Worm (Caenorhabditis elegans) whole organism, L4 larva: ENCODE results near the gene D1053.4.
A peak's percentile ranks its signal among the peaks of the same experiment; 100 is the strongest.

Experiments
- F44E2.7 ChIP-seq: fragments of 200-800 bp; sonication (Bioruptor generic); IDR thresholded peaks from 2 replicates; pipeline ENCODE4 v2.1.2; 2022; ENCODE audit warnings: missing genetic modification characterization, missing compliant biosample characterization
- R02D3.7 ChIP-seq: fragments of 150-350 bp; sonication (generic microtip); optimal IDR thresholded peaks from 3 replicates; lab custom pipeline; 2014; ENCODE audit warnings: missing biosample characterization, missing genetic modification characterization
- T20F7.1 ChIP-seq: fragments of 200-800 bp; sonication (Bioruptor generic); optimal IDR thresholded peaks from 2 replicates; lab custom pipeline; 2018; ENCODE audit warnings: mild to moderate bottlenecking, missing genetic modification characterization, missing compliant biosample characterization
- Y48G9A.11 ChIP-seq: fragments of 200-800 bp; sonication (Bioruptor generic); IDR thresholded peaks from 2 replicates; pipeline ENCODE4 v1.3.6; 2022; ENCODE audit warnings: missing genetic modification reagents, missing genetic modification characterization, missing compliant biosample characterization
- Y5F2A.4 ChIP-seq: fragments of 200-800 bp; sonication (Bioruptor generic); optimal IDR thresholded peaks from 2 replicates; lab custom pipeline; 2018; ENCODE audit warnings: mild to moderate bottlenecking, missing genetic modification characterization, missing compliant biosample characterization
- ZK546.5 ChIP-seq, 2 experiments: sonication (generic microtip); optimal IDR thresholded peaks; 2 replicates each; lab custom pipeline; 2017; ENCODE audit warnings: missing biosample characterization in 2 of 2, missing genetic modification characterization in 2 of 2
- aha-1 ChIP-seq: fragments of 150-350 bp; peaks from one replicate; lab custom pipeline; 2014; ENCODE audit warnings: missing biosample characterization, missing genetic modification characterization
- ceh-20 ChIP-seq: fragments of 200-800 bp; sonication (Bioruptor generic); IDR thresholded peaks from 2 replicates; pipeline ENCODE4 v1.3.6; 2022; ENCODE audit warnings: missing genetic modification reagents, missing genetic modification characterization, missing compliant biosample characterization
- ctbp-1 ChIP-seq: fragments of 200-800 bp; sonication (Bioruptor generic); IDR thresholded peaks from 2 replicates; pipeline ENCODE4 v1.3.6; 2022; ENCODE audit warnings: missing genetic modification reagents, missing genetic modification characterization, missing compliant biosample characterization
- daf-12 ChIP-seq: fragments of 150-350 bp; optimal IDR thresholded peaks from 2 replicates; lab custom pipeline; 2014; ENCODE audit warnings: missing biosample characterization, missing genetic modification reagents, missing genetic modification characterization
- daf-19 ChIP-seq: fragments of 200-800 bp; sonication (Bioruptor generic); conservative IDR thresholded peaks from 2 replicates; pipeline ENCODE4 v1.3.6; 2022; ENCODE audit warnings: missing genetic modification characterization, missing compliant biosample characterization
- daf-8 ChIP-seq: fragments of 200-800 bp; sonication (Bioruptor generic); IDR thresholded peaks from 2 replicates; pipeline ENCODE4 v1.3.6; 2022; ENCODE audit warnings: missing genetic modification characterization, missing compliant biosample characterization
- dpl-1 ChIP-seq: fragments of 150-350 bp; optimal IDR thresholded peaks from 2 replicates; lab custom pipeline; 2014; ENCODE audit warnings: missing biosample characterization, missing genetic modification reagents, missing genetic modification characterization
- duxl-1 ChIP-seq: sonication (generic microtip); optimal IDR thresholded peaks from 2 replicates; lab custom pipeline; 2016; ENCODE audit warnings: mild to moderate bottlenecking, missing genetic modification characterization, moderate library complexity, missing compliant biosample characterization; ENCODE audit not compliant: poor library complexity
- dve-1 ChIP-seq: sonication (generic microtip); optimal IDR thresholded peaks from 2 replicates; lab custom pipeline; 2017; ENCODE audit warnings: antibody characterized with exemption, mild to moderate bottlenecking, missing genetic modification characterization, missing compliant biosample characterization; ENCODE audit not compliant: insufficient read depth
- egl-43 ChIP-seq: fragments of 200-800 bp; sonication (Bioruptor generic); IDR thresholded peaks from 2 replicates; pipeline ENCODE4 v1.3.6; 2022; ENCODE audit warnings: missing genetic modification reagents, missing genetic modification characterization, missing compliant biosample characterization
- fkh-10 ChIP-seq: fragments of 150-350 bp; optimal IDR thresholded peaks from 2 replicates; lab custom pipeline; 2014; ENCODE audit warnings: missing biosample characterization, missing genetic modification reagents, missing genetic modification characterization
- hmg-1.1 ChIP-seq: fragments of 200-800 bp; sonication (Bioruptor generic); IDR thresholded peaks from 2 replicates; pipeline ENCODE4 v1.3.6; 2022; ENCODE audit warnings: missing genetic modification reagents, missing genetic modification characterization, missing compliant biosample characterization
- jun-1 ChIP-seq: fragments of 150-350 bp; optimal IDR thresholded peaks from 2 replicates; lab custom pipeline; 2014; ENCODE audit warnings: missing biosample characterization, missing genetic modification reagents, missing genetic modification characterization
- lin-29 ChIP-seq: fragments of 200-800 bp; sonication (Bioruptor generic); IDR thresholded peaks from 2 replicates; pipeline ENCODE4 v1.3.6; 2022; ENCODE audit warnings: missing genetic modification reagents, missing genetic modification characterization, missing compliant biosample characterization
- lin-38 ChIP-seq: fragments of 200-800 bp; sonication (Bioruptor generic); IDR thresholded peaks from 2 replicates; pipeline ENCODE4 v1.3.6; 2022; ENCODE audit warnings: missing genetic modification reagents, missing genetic modification characterization, missing compliant biosample characterization
- lin-39 ChIP-seq: fragments of 150-350 bp; optimal IDR thresholded peaks from 2 replicates; lab custom pipeline; 2014; ENCODE audit warnings: missing biosample characterization, missing genetic modification reagents, missing genetic modification characterization
- madf-9 ChIP-seq: fragments of 200-800 bp; sonication (Bioruptor generic); conservative IDR thresholded peaks from 2 replicates; pipeline ENCODE4 v1.3.6; 2022; ENCODE audit warnings: missing genetic modification reagents, missing genetic modification characterization, missing compliant biosample characterization
- nhr-10 ChIP-seq: fragments of 150-350 bp; optimal IDR thresholded peaks from 2 replicates; lab custom pipeline; 2014; ENCODE audit warnings: missing biosample characterization, missing genetic modification characterization
- nhr-11 ChIP-seq: fragments of 150-350 bp; optimal IDR thresholded peaks from 2 replicates; lab custom pipeline; 2014; ENCODE audit warnings: missing biosample characterization, missing genetic modification characterization
- nhr-111 ChIP-seq: fragments of 200-800 bp; sonication (Bioruptor generic); optimal IDR thresholded peaks from 2 replicates; lab custom pipeline; 2018; ENCODE audit warnings: mild to moderate bottlenecking, missing genetic modification characterization, missing compliant biosample characterization
- nhr-42 ChIP-seq: fragments of 200-800 bp; sonication (Bioruptor generic); IDR thresholded peaks from 2 replicates; pipeline ENCODE4 v1.3.6; 2022; ENCODE audit warnings: missing genetic modification characterization, missing compliant biosample characterization
- nhr-77 ChIP-seq: fragments of 150-350 bp; optimal IDR thresholded peaks from 2 replicates; lab custom pipeline; 2014; ENCODE audit warnings: missing biosample characterization, missing genetic modification characterization
- pha-4 ChIP-seq, 2 experiments: fragments of 150-350 bp in 1 of 2; fragments of 200-800 bp in 1 of 2; sonication (Bioruptor generic) in 1 of 2; IDR thresholded peaks in 1 of 2; optimal IDR thresholded peaks in 1 of 2; 2 replicates each; pipeline versions ENCODE4 v1.3.6 to Lab custom; 2014 to 2022; ENCODE audit warnings: missing genetic modification characterization in 2 of 2, missing genetic modification reagents in 2 of 2, missing biosample characterization in 1 of 2, missing compliant biosample characterization in 1 of 2
- php-3 ChIP-seq: fragments of 200-800 bp; sonication (Bioruptor generic); IDR thresholded peaks from 2 replicates; pipeline ENCODE4 v1.3.6; 2022; ENCODE audit warnings: missing genetic modification reagents, missing genetic modification characterization, missing compliant biosample characterization
- set-16 ChIP-seq: fragments of 200-800 bp; sonication (Bioruptor generic); IDR thresholded peaks from 2 replicates; pipeline ENCODE4 v1.3.6; 2022; ENCODE audit warnings: missing genetic modification reagents, missing genetic modification characterization, missing compliant biosample characterization
- skn-1 ChIP-seq: fragments of 150-350 bp; optimal IDR thresholded peaks from 2 replicates; lab custom pipeline; 2014; ENCODE audit warnings: missing biosample characterization, missing genetic modification characterization
- snpc-4 ChIP-seq: fragments of 150-350 bp; optimal IDR thresholded peaks from 2 replicates; lab custom pipeline; 2014; ENCODE audit warnings: missing biosample characterization, missing genetic modification characterization
- spr-3 ChIP-seq: fragments of 200-800 bp; sonication (Bioruptor generic); optimal IDR thresholded peaks from 2 replicates; lab custom pipeline; 2018; ENCODE audit warnings: mild to moderate bottlenecking, missing genetic modification characterization, missing compliant biosample characterization
- tag-97 ChIP-seq: fragments of 200-800 bp; sonication (Bioruptor generic); IDR thresholded peaks from 2 replicates; pipeline ENCODE4 v1.3.6; 2022; ENCODE audit warnings: missing genetic modification characterization, missing compliant biosample characterization
- unc-62 ChIP-seq, 3 experiments: fragments of 150-350 bp in 1 of 3; sonication (generic microtip); optimal IDR thresholded peaks in 2 of 3; peaks in 1 of 3; 1 replicate in 1 of 3; 2 replicates in 2 of 3; lab custom pipeline; 2014 to 2017; ENCODE audit warnings: missing biosample characterization in 3 of 3, missing genetic modification characterization in 3 of 3, missing genetic modification reagents in 3 of 3, missing genotype in 1 of 3
- zfp-2 ChIP-seq: sonication (generic microtip); optimal IDR thresholded peaks from 2 replicates; lab custom pipeline; 2016; ENCODE audit warnings: mild to moderate bottlenecking, missing genetic modification characterization, missing compliant biosample characterization
- zip-11 ChIP-seq: fragments of 200-800 bp; sonication (Bioruptor generic); IDR thresholded peaks from 2 replicates; pipeline ENCODE4 v1.3.6; 2022; ENCODE audit warnings: missing genetic modification characterization, missing compliant biosample characterization
- ztf-11 ChIP-seq: fragments of 150-350 bp; optimal IDR thresholded peaks from 2 replicates; lab custom pipeline; 2014; ENCODE audit warnings: missing biosample characterization, missing genetic modification characterization

Gene D1053.4

ce11 chrX:11710229-11710628 lies 13.4 kb downstream of the D1053.4 start, which contains the start of gene C44C10.11 (continued):
- TF ChIP-seq aha-1 (tag; lab: Kevin White, UChicago) (peak; percentile 89), zfp-2 (tag; lab: Kevin White, UChicago) (no peak), unc-62 (GFP tag; optimal IDR thresholded peaks at IDR 0.05 in 1 of 2; lab: Kevin White, UChicago) (peak in 1 of 2 experiments; percentile 60), unc-62 (tag; optimal IDR thresholded peaks at IDR 0.05; lab: Kevin White, UChicago) (no peak)

ce11 chrX:11702236-11702635 lies 21.4 kb downstream of the D1053.4 start, which contains the start of gene C44C10.3:
Gene C44C10.3 (plus strand): TSS chrX:11702536.
- TF ChIP-seq dve-1 (no peak), hmg-1.1 (GFP tag; lab: Robert Waterston, UW) (no peak), duxl-1 (tag; lab: Kevin White, UChicago) (no peak), ceh-20 (no peak), pha-4 (GFP tag; IDR thresholded peaks at IDR 0.05; lab: Robert Waterston, UW) (no peak), pha-4 (tag; optimal IDR thresholded peaks at IDR 0.05; lab: Kevin White, UChicago) (no peak), ctbp-1 (GFP tag; lab: Robert Waterston, UW) (no peak), R02D3.7 (tag; lab: Kevin White, UChicago) (no peak), daf-19 (GFP tag; lab: Robert Waterston, UW) (no peak), Y48G9A.11 (GFP tag; lab: Robert Waterston, UW) (no peak), nhr-111 (GFP tag; lab: Kevin White, UChicago) (no peak), tag-97 (no peak), daf-8 (no peak), snpc-4 (tag; lab: Kevin White, UChicago) (no peak), php-3 (GFP tag; lab: Robert Waterston, UW) (no peak), Y5F2A.4 (GFP tag; lab: Kevin White, UChicago) (no peak)
- TF ChIP-seq, all 104 proteins: peak for 0

ce11 chrX:11700263-11700662 lies 23.3 kb downstream of the D1053.4 start, which contains the start of gene C44C10.15:
Gene C44C10.15 (minus strand): TSS chrX:11700363.
- TF ChIP-seq aha-1 (tag; lab: Kevin White, UChicago) (no peak), snpc-4 (tag; lab: Kevin White, UChicago) (no peak), ztf-11 (tag; lab: Kevin White, UChicago) (no peak), T20F7.1 (GFP tag; lab: Kevin White, UChicago) (no peak), pha-4 (GFP tag; IDR thresholded peaks at IDR 0.05; lab: Robert Waterston, UW) (no peak), pha-4 (tag; optimal IDR thresholded peaks at IDR 0.05; lab: Kevin White, UChicago) (no peak), lin-38 (GFP tag; lab: Robert Waterston, UW) (no peak), nhr-77 (tag; lab: Kevin White, UChicago) (no peak), daf-8 (no peak), lin-39 (tag; lab: Kevin White, UChicago) (no peak), zip-11 (GFP tag; lab: Robert Waterston, UW) (no peak), ZK546.5 (tag; optimal IDR thresholded peaks at IDR 0.05; lab: Kevin White, UChicago) (no peak), nhr-42 (GFP tag; lab: Robert Waterston, UW) (no peak), ceh-20 (no peak), daf-19 (GFP tag; lab: Robert Waterston, UW) (no peak), skn-1 (tag; lab: Kevin White, UChicago) (no peak), dve-1 (no peak), spr-3 (no peak)
- TF ChIP-seq, all 104 proteins: peak for 0

ce11 chrX:11696696-11697095 lies 26.9 kb downstream of the D1053.4 start, which contains the start of gene C44C10.12:
Gene C44C10.12 (plus strand): TSS chrX:11696996.
- TF ChIP-seq fkh-10 (GFP tag; lab: Kevin White, UChicago) (no peak), daf-12 (tag; lab: Kevin White, UChicago) (no peak), lin-29 (GFP tag; lab: Robert Waterston, UW) (no peak), set-16 (GFP tag; lab: Robert Waterston, UW) (no peak), ZK546.5 (tag; optimal IDR thresholded peaks at IDR 0.05; lab: Kevin White, UChicago) (no peak), dve-1 (no peak), snpc-4 (tag; lab: Kevin White, UChicago) (no peak), nhr-11 (tag; lab: Kevin White, UChicago) (no peak), madf-9 (GFP tag; lab: Robert Waterston, UW) (no peak), dpl-1 (GFP tag; lab: Kevin White, UChicago) (no peak), jun-1 (tag; lab: Kevin White, UChicago) (no peak), zfp-2 (tag; lab: Kevin White, UChicago) (no peak), nhr-10 (tag; lab: Kevin White, UChicago) (no peak), egl-43 (GFP tag; lab: Robert Waterston, UW) (no peak), F44E2.7 (GFP tag; lab: Robert Waterston, UW) (no peak)
